Worm (Caenorhabditis elegans): ENCODE data around the gene C52G5.2.

C52G5.2 gene

DNA sequence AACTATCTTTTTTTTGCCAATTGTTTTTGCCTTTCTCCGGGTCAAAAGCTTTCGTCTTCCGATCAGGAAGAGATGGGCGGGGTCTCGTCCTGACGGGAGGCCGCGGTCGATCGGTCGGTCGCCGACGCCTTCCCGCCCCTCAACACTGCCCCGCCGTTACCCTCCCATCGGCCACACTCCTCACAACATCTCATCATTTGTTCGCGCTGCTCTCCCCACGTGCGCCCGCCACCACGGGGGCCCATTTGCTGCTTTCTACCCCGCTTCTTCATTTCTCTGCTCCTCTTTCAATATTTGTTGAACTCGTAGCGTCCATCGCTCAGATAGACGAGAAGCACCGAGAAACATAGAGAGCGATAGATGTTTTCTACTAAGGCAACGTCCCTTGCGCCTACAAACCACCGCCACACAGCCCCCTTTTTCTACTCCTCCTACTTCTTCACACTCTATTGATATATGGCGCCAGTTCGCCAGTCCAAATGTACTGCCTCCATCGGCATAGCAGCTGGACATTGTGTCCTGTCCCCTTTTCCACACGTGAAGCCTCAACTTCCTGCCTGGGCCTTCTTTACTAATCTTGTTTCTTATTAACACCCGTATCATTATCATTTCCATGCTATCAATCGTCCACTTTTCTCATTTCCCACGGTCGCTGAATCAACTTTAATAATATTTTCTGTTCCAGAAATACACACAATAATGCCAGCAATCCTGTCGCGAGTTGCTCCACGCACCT lies 33.9 kb downstream of the C52G5.2 start, which contains the start of gene bcat-1 (continued):
- TF ChIP-seq mcd-1 (GFP tag; IDR thresholded peaks at IDR 0.05) (peak; percentile 43; the same call in 1 of the 2 replicates), egl-44 (GFP tag; IDR thresholded peaks at IDR 0.05) (no peak), tlf-1 (GFP tag; optimal IDR thresholded peaks at IDR 0.05) (peak; percentile 1), B0336.3 (GFP tag; IDR thresholded peaks at IDR 0.05) (peak; percentile 30; the same call in 1 of the 2 replicates), nhr-80 (tag; optimal IDR thresholded peaks at IDR 0.05) (peak; percentile 73), C06A6.2 (GFP tag; conservative IDR thresholded peaks at IDR 0.05) (no peak), hlh-12 (tag; optimal IDR thresholded peaks at IDR 0.05) (no peak), cebp-2 (GFP tag; IDR thresholded peaks at IDR 0.05) (no peak), lin-40 (tag; optimal IDR thresholded peaks at IDR 0.05) (peak; percentile 30), cebp-1 (GFP tag; IDR thresholded peaks at IDR 0.05) (no peak), cebp-1 (tag; optimal IDR thresholded peaks at IDR 0.05) (peak; percentile 68), nfyb-1 (GFP tag; IDR thresholded peaks at IDR 0.05) (0 out of 2 replicates have a peak, but pooled peaks have one; percentile 18), egrh-3 (GFP tag; IDR thresholded peaks at IDR 0.05) (peak; percentile 91), ceh-27 (GFP tag; optimal IDR thresholded peaks at IDR 0.05) (peak; percentile 40), rcor-1 (GFP tag; IDR thresholded peaks at IDR 0.05) (0 out of 2 replicates have a peak, but pooled peaks have one; percentile 28), K12H6.12 (tag; optimal IDR thresholded peaks at IDR 0.05) (peak; percentile 77)

DNA sequence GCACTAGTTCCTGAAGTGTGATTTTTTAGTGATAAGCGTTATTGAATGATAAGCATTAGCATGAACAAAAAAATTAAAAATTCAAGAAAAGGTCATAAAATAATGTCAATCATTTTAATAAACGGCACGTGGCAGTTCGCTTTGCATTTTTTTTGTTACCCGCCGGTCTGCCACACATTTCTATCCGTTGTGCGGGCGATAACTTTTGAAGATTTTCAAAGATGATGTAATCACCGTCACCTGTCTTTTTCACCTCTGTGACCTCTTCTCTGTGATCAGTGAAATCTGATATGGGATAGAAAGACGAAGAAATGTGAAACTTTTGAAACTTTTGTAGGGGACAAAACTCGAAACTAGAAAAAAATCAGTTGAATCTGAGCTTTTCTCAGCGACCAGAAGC lies 34.8 kb downstream of the C52G5.2 start:
- peak; percentile 23 for TF ChIP-seq ztf-26 (tag; optimal IDR thresholded peaks at IDR 0.05)
- TF ChIP-seq mel-28 (tag; optimal IDR thresholded peaks at IDR 0.05; ENCODE audit: borderline replicate concordance) = no peak
- no peak for TF ChIP-seq K12H6.12 (tag; optimal IDR thresholded peaks at IDR 0.05)
- 0 out of 2 replicates have a peak, but pooled peaks have one; percentile 4 for TF ChIP-seq nfyb-1 (GFP tag; IDR thresholded peaks at IDR 0.05)
- TF ChIP-seq nhr-80 (tag; optimal IDR thresholded peaks at IDR 0.05) = peak; percentile 25
- peak; percentile 35; the same call in 1 of the 2 replicates for TF ChIP-seq C06A6.2 (GFP tag; conservative IDR thresholded peaks at IDR 0.05)
- no peak for TF ChIP-seq ceh-58 (GFP tag; IDR thresholded peaks at IDR 0.05)

DNA sequence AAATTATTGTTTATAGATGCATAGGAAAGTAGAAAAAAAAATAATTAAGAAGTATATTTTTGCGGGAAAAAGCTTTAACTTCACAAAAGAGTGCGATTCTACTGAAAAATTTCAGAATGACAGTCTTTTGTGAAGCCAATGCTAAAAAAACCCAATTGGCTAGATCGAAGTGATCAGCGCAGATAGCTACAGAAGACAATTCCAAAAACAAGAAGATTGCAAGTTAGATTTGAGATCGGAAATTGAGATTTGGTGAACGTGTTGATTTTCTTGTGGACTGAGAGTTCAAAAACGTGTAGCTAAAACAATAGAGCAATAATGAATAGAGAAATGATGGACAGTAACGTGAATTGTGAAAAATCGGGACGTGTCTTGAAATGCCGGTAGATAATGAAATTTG lies 38.1 kb downstream of the C52G5.2 start:
- no peak for TF ChIP-seq dox-1 (GFP tag; IDR thresholded peaks at IDR 0.05)
- no peak for TF ChIP-seq pha-4 (tag; optimal IDR thresholded peaks at IDR 0.05)
- no peak for TF ChIP-seq madf-10 (tag; optimal IDR thresholded peaks at IDR 0.05)
- no peak for TF ChIP-seq let-607 (tag; optimal IDR thresholded peaks at IDR 0.05)
- no peak for TF ChIP-seq ceh-79 (tag; optimal IDR thresholded peaks at IDR 0.05)
- TF ChIP-seq tbx-9 (tag; optimal IDR thresholded peaks at IDR 0.05; ENCODE audit: borderline replicate concordance) = no peak
- TF ChIP-seq T26A5.8 (tag; optimal IDR thresholded peaks at IDR 0.05) = no peak
- no peak for TF ChIP-seq C06A6.2 (GFP tag; conservative IDR thresholded peaks at IDR 0.05)
- TF ChIP-seq hmg-1.2 (GFP tag; IDR thresholded peaks at IDR 0.05) = no peak
- TF ChIP-seq lin-26 (GFP tag; IDR thresholded peaks at IDR 0.05) = no peak
- no peak for TF ChIP-seq dpff-1 (tag; optimal IDR thresholded peaks at IDR 0.05)
- TF ChIP-seq F57A8.1 (GFP tag; optimal IDR thresholded peaks at IDR 0.05) = no peak
- TF ChIP-seq nfya-1 (tag; optimal IDR thresholded peaks at IDR 0.05; ENCODE audit: borderline replicate concordance, insufficient read depth) = no peak
- TF ChIP-seq unc-62 (GFP tag; optimal IDR thresholded peaks at IDR 0.05) = no peak
- TF ChIP-seq C17E4.6 (GFP tag; IDR thresholded peaks at IDR 0.05) = no peak
- TF ChIP-seq hlh-26 (GFP tag; conservative IDR thresholded peaks at IDR 0.05) = no peak
- no peak for TF ChIP-seq ekl-4 (GFP tag; IDR thresholded peaks at IDR 0.05)
- no peak for TF ChIP-seq K11D2.4 (GFP tag; IDR thresholded peaks at IDR 0.05)
- no peak for TF ChIP-seq egl-18 (GFP tag; IDR thresholded peaks at IDR 0.05)
- no peak for TF ChIP-seq efl-1 (GFP tag; optimal IDR thresholded peaks at IDR 0.05)
